Worm (Caenorhabditis elegans) whole organism, L2 larva: ENCODE measurements around the gene R13H4.5.

Experiments used
- C34F6.9 ChIP-seq: fragments of 150-350 bp; optimal IDR thresholded peaks from 2 replicates; lab custom pipeline; 2014; ENCODE audit warnings: missing biosample characterization, missing genetic modification characterization
- F13H6.1 ChIP-seq: sonication (generic microtip); optimal IDR thresholded peaks from 2 replicates; lab custom pipeline; 2016; ENCODE audit warnings: missing genetic modification characterization, missing compliant biosample characterization
- R02D3.7 ChIP-seq: fragments of 150-350 bp; optimal IDR thresholded peaks from 2 replicates; lab custom pipeline; 2014; ENCODE audit warnings: missing biosample characterization, missing genetic modification characterization
- Y55F3AM.14 ChIP-seq: fragments of 200-800 bp; sonication (Bioruptor generic); optimal IDR thresholded peaks from 2 replicates; lab custom pipeline; 2018; ENCODE audit warnings: mild to moderate bottlenecking, missing genetic modification characterization, missing compliant biosample characterization
- alr-1 ChIP-seq: fragments of 150-350 bp; optimal IDR thresholded peaks from 2 replicates; lab custom pipeline; 2014; ENCODE audit warnings: missing biosample characterization, missing genetic modification characterization
- ama-1 ChIP-seq: fragments of 150-350 bp; optimal IDR thresholded peaks from 2 replicates; lab custom pipeline; 2018; ENCODE audit warnings: inconsistent platforms
- blmp-1 ChIP-seq: sonication (generic microtip); optimal IDR thresholded peaks from 2 replicates; lab custom pipeline; 2017; ENCODE audit warnings: missing genetic modification characterization, mild to moderate bottlenecking, missing compliant biosample characterization, antibody characterized with exemption, moderate library complexity; ENCODE audit not compliant: insufficient read depth
- ceh-16 ChIP-seq: fragments of 150-350 bp; optimal IDR thresholded peaks from 2 replicates; lab custom pipeline; 2014; ENCODE audit warnings: missing biosample characterization, missing genetic modification characterization
- ceh-82 ChIP-seq: fragments of 150-350 bp; optimal IDR thresholded peaks from 2 replicates; lab custom pipeline; 2014; ENCODE audit warnings: missing biosample characterization, missing genetic modification characterization
- dmd-4 ChIP-seq: sonication (generic microtip); optimal IDR thresholded peaks from 2 replicates; lab custom pipeline; 2017; ENCODE audit warnings: missing biosample characterization, missing genetic modification characterization
- elt-3 ChIP-seq: sonication (generic microtip); optimal IDR thresholded peaks from 2 replicates; lab custom pipeline; 2017; ENCODE audit warnings: missing biosample characterization, missing genetic modification characterization
- fos-1 ChIP-seq: fragments of 150-350 bp; optimal IDR thresholded peaks from 2 replicates; lab custom pipeline; 2014; ENCODE audit warnings: missing biosample characterization, missing genetic modification characterization
- gmeb-1 ChIP-seq: fragments of 150-350 bp; optimal IDR thresholded peaks from 2 replicates; lab custom pipeline; 2014; ENCODE audit warnings: missing biosample characterization, missing genetic modification characterization
- lin-11 ChIP-seq: fragments of 150-350 bp; sonication (generic microtip); optimal IDR thresholded peaks from 2 replicates; lab custom pipeline; 2014; ENCODE audit warnings: missing biosample characterization, missing genetic modification characterization, inconsistent platforms, mixed read lengths
- lin-39 ChIP-seq: fragments of 150-350 bp; optimal IDR thresholded peaks from 2 replicates; lab custom pipeline; 2014; ENCODE audit warnings: missing biosample characterization, missing genetic modification reagents, missing genetic modification characterization
- lsy-2 ChIP-seq, 2 experiments: fragments of 150-350 bp in 1 of 2; sonication (generic microtip) in 1 of 2; optimal IDR thresholded peaks; 2 replicates each; lab custom pipeline; 2014 to 2017; ENCODE audit warnings: missing biosample characterization in 2 of 2, missing genetic modification characterization in 2 of 2
- mab-5 ChIP-seq: fragments of 150-350 bp; optimal IDR thresholded peaks from 2 replicates; lab custom pipeline; 2014; ENCODE audit warnings: missing biosample characterization, missing genetic modification characterization
- mbf-1 ChIP-seq: sonication (generic microtip); optimal IDR thresholded peaks from 2 replicates; lab custom pipeline; 2017; ENCODE audit warnings: missing biosample characterization, missing genetic modification characterization
- nhr-11 ChIP-seq: fragments of 150-350 bp; optimal IDR thresholded peaks from 2 replicates; lab custom pipeline; 2014; ENCODE audit warnings: missing biosample characterization, missing genetic modification characterization
- nhr-12 ChIP-seq: fragments of 150-350 bp; optimal IDR thresholded peaks from 2 replicates; lab custom pipeline; 2014; ENCODE audit warnings: missing biosample characterization, missing genetic modification characterization
- nhr-129 ChIP-seq: fragments of 150-350 bp; optimal IDR thresholded peaks from 2 replicates; lab custom pipeline; 2014; ENCODE audit warnings: missing biosample characterization, missing genetic modification characterization
- nhr-21 ChIP-seq: fragments of 150-350 bp; optimal IDR thresholded peaks from 2 replicates; lab custom pipeline; 2014; ENCODE audit warnings: missing biosample characterization, missing genetic modification characterization
- nhr-23 ChIP-seq: fragments of 150-350 bp; optimal IDR thresholded peaks from 2 replicates; lab custom pipeline; 2014; ENCODE audit warnings: missing biosample characterization, missing genetic modification reagents, missing genetic modification characterization
- peb-1 ChIP-seq: fragments of 150-350 bp; optimal IDR thresholded peaks from 2 replicates; lab custom pipeline; 2014; ENCODE audit warnings: missing biosample characterization, missing genetic modification characterization
- sem-4 ChIP-seq: fragments of 150-350 bp; optimal IDR thresholded peaks from 2 replicates; lab custom pipeline; 2014; ENCODE audit warnings: missing biosample characterization, missing genetic modification reagents, missing genetic modification characterization
- skn-1 ChIP-seq: sonication (generic microtip); optimal IDR thresholded peaks from 2 replicates; lab custom pipeline; 2017; ENCODE audit warnings: missing biosample characterization, missing genetic modification characterization
- sma-3 ChIP-seq: sonication (generic microtip); optimal IDR thresholded peaks from 2 replicates; lab custom pipeline; 2016; ENCODE audit warnings: missing genetic modification reagents, missing genetic modification characterization, missing compliant biosample characterization
- sma-9 ChIP-seq, 2 experiments: fragments of 150-350 bp in 1 of 2; sonication (generic microtip) in 1 of 2; optimal IDR thresholded peaks; 2 replicates each; lab custom pipeline; 2014 to 2016; ENCODE audit warnings: missing genetic modification characterization in 2 of 2, mild to moderate bottlenecking in 1 of 2, missing biosample characterization in 1 of 2, missing compliant biosample characterization in 1 of 2, missing genetic modification reagents in 1 of 2, moderate library complexity in 1 of 2
- snpc-4 ChIP-seq: fragments of 150-350 bp; optimal IDR thresholded peaks from 2 replicates; lab custom pipeline; 2014; ENCODE audit warnings: missing biosample characterization, missing genetic modification characterization
- zag-1 ChIP-seq: fragments of 150-350 bp; optimal IDR thresholded peaks from 2 replicates; lab custom pipeline; 2014; ENCODE audit warnings: missing biosample characterization, missing genetic modification characterization
- ztf-1 ChIP-seq: fragments of 200-800 bp; sonication (Bioruptor generic); conservative IDR thresholded peaks from 2 replicates; pipeline ENCODE4 v1.3.6; 2022; ENCODE audit warnings: missing genetic modification characterization, missing compliant biosample characterization
- ztf-11 ChIP-seq: sonication (generic microtip); optimal IDR thresholded peaks from 2 replicates; lab custom pipeline; 2017; ENCODE audit warnings: missing biosample characterization, missing genetic modification characterization
- ztf-4 ChIP-seq: fragments of 150-350 bp; optimal IDR thresholded peaks from 2 replicates; lab custom pipeline; 2014; ENCODE audit warnings: missing biosample characterization, missing genetic modification characterization

R13H4.5 gene

ce11 chrV:11825662-11826061, 34.8 kb upstream of the R13H4.5 start, which contains the start of gene D2023.4:
Gene D2023.4, minus strand, starts transcription at chrV:11825762.
- peak; percentile 14 for TF ChIP-seq fos-1 (tag; lab: Kevin White, UChicago)
- no peak for TF ChIP-seq gmeb-1 (tag; lab: Kevin White, UChicago)

- TF ChIP-seq ztf-4 (tag; lab: Kevin White, UChicago) (no peak), C34F6.9 (tag; lab: Kevin White, UChicago) (peak; percentile 4)
Observed at ce11 chrV:11826967-11827366, 33.5 kb upstream of the R13H4.5 start, which contains the start of the genes mpst-1 and D2023.6. Gene mpst-1, minus strand, starts transcription at chrV:11827067. Gene D2023.6, plus strand, starts transcription at chrV:11827354.

ce11 chrV:11829282-11829681, 31.2 kb upstream of the R13H4.5 start, which contains the start of gene col-158:
Gene col-158, plus strand, starts transcription at chrV:11829582.
- no peak for TF ChIP-seq snpc-4 (tag; lab: Kevin White, UChicago)
- TF ChIP-seq gmeb-1 (tag; lab: Kevin White, UChicago) = no peak
- no peak for TF ChIP-seq mbf-1 (tag; lab: Kevin White, UChicago)
- TF ChIP-seq nhr-129 (tag; lab: Kevin White, UChicago) = no peak
- no peak for TF ChIP-seq sem-4 (tag; lab: Kevin White, UChicago)
- TF ChIP-seq blmp-1 = no peak
- no peak for TF ChIP-seq peb-1 (tag; lab: Kevin White, UChicago)
- no peak for TF ChIP-seq ztf-11
- TF ChIP-seq lin-11 = no peak
- no peak for TF ChIP-seq R02D3.7 (tag; lab: Kevin White, UChicago)
- TF ChIP-seq ztf-1 = no peak
- no peak for TF ChIP-seq elt-3 (tag; lab: Kevin White, UChicago)
- TF ChIP-seq alr-1 (tag; lab: Kevin White, UChicago) = no peak
- no peak for TF ChIP-seq C34F6.9 (tag; lab: Kevin White, UChicago)

- TF ChIP-seq sem-4 (tag; lab: Kevin White, UChicago) (no peak), ceh-82 (tag; lab: Kevin White, UChicago) (no peak), alr-1 (tag; lab: Kevin White, UChicago) (no peak), sma-3 (GFP tag; lab: Kevin White, UChicago) (no peak), nhr-21 (no peak), nhr-23 (tag; lab: Kevin White, UChicago) (no peak), ceh-16 (tag; lab: Kevin White, UChicago) (no peak), mab-5 (tag; lab: Kevin White, UChicago) (no peak), ama-1 (lab: Kevin White, UChicago) (no peak), nhr-11 (tag; lab: Kevin White, UChicago) (no peak), mbf-1 (tag; lab: Kevin White, UChicago) (no peak)
Observed at ce11 chrV:11833319-11833718, 27.2 kb upstream of the R13H4.5 start, which contains the start of gene pho-8. Gene pho-8, plus strand, starts transcription at chrV:11833619.

ce11 chrV:11836073-11836472, 24.4 kb upstream of the R13H4.5 start, which contains the start of gene R13H4.2:
Gene R13H4.2, plus strand, starts transcription at chrV:11836391.
- TF ChIP-seq F13H6.1 (tag; lab: Kevin White, UChicago) (peak; percentile 36), lsy-2 (tag; optimal IDR thresholded peaks at IDR 0.05; lab: Kevin White, UChicago) (peak in 1 of 2 experiments; percentile 22), nhr-129 (tag; lab: Kevin White, UChicago) (peak; percentile 18), sma-9 (GFP tag; optimal IDR thresholded peaks at IDR 0.05; lab: Kevin White, UChicago) (peak; percentile 15), sma-9 (tag; optimal IDR thresholded peaks at IDR 0.05; lab: Kevin White, UChicago) (no peak), alr-1 (tag; lab: Kevin White, UChicago) (no peak), ztf-4 (tag; lab: Kevin White, UChicago) (no peak)
- TF ChIP-seq, all 48 proteins: peak for 4

ce11 chrV:11839220-11839619, 21.3 kb upstream of the R13H4.5 start, which contains the start of gene idpb-5:
Gene idpb-5, plus strand, starts transcription at chrV:11839520.
- TF ChIP-seq blmp-1 (no peak), lin-39 (tag; lab: Kevin White, UChicago) (no peak), dmd-4 (tag; lab: Kevin White, UChicago) (no peak), skn-1 (tag; lab: Kevin White, UChicago) (no peak), nhr-12 (no peak), lin-11 (no peak), nhr-23 (tag; lab: Kevin White, UChicago) (no peak), gmeb-1 (tag; lab: Kevin White, UChicago) (no peak), nhr-21 (no peak), zag-1 (tag; lab: Kevin White, UChicago) (no peak), fos-1 (tag; lab: Kevin White, UChicago) (no peak), Y55F3AM.14 (GFP tag; lab: Kevin White, UChicago) (no peak), nhr-11 (tag; lab: Kevin White, UChicago) (no peak), ztf-11 (no peak), alr-1 (tag; lab: Kevin White, UChicago) (no peak), ama-1 (lab: Kevin White, UChicago) (no peak), mab-5 (tag; lab: Kevin White, UChicago) (no peak), R02D3.7 (tag; lab: Kevin White, UChicago) (no peak)
